Worm (Caenorhabditis elegans) whole organism, young adult: ENCODE data around the gene F36H9.1.
A peak's percentile ranks its signal among the peaks of the same experiment; 100 is the strongest.

Source experiments
- B0336.3 ChIP-seq: fragments of 200-800 bp; sonication (Bioruptor generic); IDR thresholded peaks from 2 replicates; pipeline ENCODE4 v1.3.6; 2022; ENCODE audit warnings: missing genetic modification characterization, missing compliant biosample characterization
- C17E4.6 ChIP-seq: fragments of 200-800 bp; sonication (Bioruptor generic); IDR thresholded peaks from 2 replicates; pipeline ENCODE4 v1.3.6; 2022; ENCODE audit warnings: missing genetic modification reagents, missing genetic modification characterization, missing compliant biosample characterization
- D2030.7 ChIP-seq: fragments of 200-800 bp; sonication (Bioruptor generic); IDR thresholded peaks from 2 replicates; pipeline ENCODE4 v1.3.6; 2022; ENCODE audit warnings: missing genetic modification reagents, missing genetic modification characterization, missing compliant biosample characterization
- F10E7.11 ChIP-seq: sonication (generic microtip); optimal IDR thresholded peaks from 2 replicates; lab custom pipeline; 2017; ENCODE audit warnings: mild to moderate bottlenecking, missing genetic modification characterization, moderate library complexity, missing compliant biosample characterization
- F49E8.2 ChIP-seq: sonication (generic microtip); optimal IDR thresholded peaks from 3 replicates; lab custom pipeline; 2017; ENCODE audit warnings: missing genetic modification characterization, mild to moderate bottlenecking, missing compliant biosample characterization, antibody characterized with exemption, moderate library complexity; ENCODE audit not compliant: insufficient read depth
- T26A5.8 ChIP-seq: sonication (generic microtip); optimal IDR thresholded peaks from 2 replicates; lab custom pipeline; 2016; ENCODE audit warnings: missing genetic modification characterization, missing compliant biosample characterization
- Y53G8AR.9 ChIP-seq: fragments of 200-800 bp; sonication (Bioruptor generic); conservative IDR thresholded peaks from 2 replicates; pipeline ENCODE4 v1.3.6; 2022; ENCODE audit warnings: missing genetic modification reagents, missing genetic modification characterization, missing compliant biosample characterization
- Y79H2A.3 ChIP-seq: fragments of 200-800 bp; sonication (Bioruptor generic); conservative IDR thresholded peaks from 2 replicates; pipeline ENCODE4 v1.3.6; 2022; ENCODE audit warnings: missing genetic modification reagents, missing genetic modification characterization, missing compliant biosample characterization
- ama-1 ChIP-seq, 3 experiments: fragments of 150-350 bp in 1 of 3; sonication (generic microtip) in 2 of 3; optimal IDR thresholded peaks; 2 replicates each; lab custom pipeline; 2014 to 2018; ENCODE audit warnings: missing biosample characterization in 2 of 3, missing genetic modification characterization in 2 of 3, missing genetic modification reagents in 2 of 3
- bed-1 ChIP-seq: fragments of 200-800 bp; sonication (Bioruptor generic); IDR thresholded peaks from 2 replicates; pipeline ENCODE4 v1.3.6; 2022; ENCODE audit warnings: missing genetic modification reagents, missing genetic modification characterization, missing compliant biosample characterization
- ceh-100 ChIP-seq: fragments of 200-800 bp; sonication (Bioruptor generic); IDR thresholded peaks from 2 replicates; pipeline ENCODE4 v1.3.6; 2022; ENCODE audit warnings: missing genetic modification reagents, missing genetic modification characterization, missing compliant biosample characterization
- ceh-58 ChIP-seq: fragments of 200-800 bp; sonication (Bioruptor generic); IDR thresholded peaks from 2 replicates; pipeline ENCODE4 v1.3.6; 2022; ENCODE audit warnings: missing genetic modification characterization, missing compliant biosample characterization
- dpff-1 ChIP-seq: sonication (generic microtip); optimal IDR thresholded peaks from 2 replicates; lab custom pipeline; 2017; ENCODE audit warnings: mild to moderate bottlenecking, missing genetic modification characterization, missing compliant biosample characterization
- dpl-1 ChIP-seq: fragments of 150-350 bp; optimal IDR thresholded peaks from 2 replicates; lab custom pipeline; 2014; ENCODE audit warnings: missing biosample characterization, missing genetic modification reagents, missing genetic modification characterization
- efl-1 ChIP-seq: fragments of 150-350 bp; optimal IDR thresholded peaks from 2 replicates; lab custom pipeline; 2014; ENCODE audit warnings: missing biosample characterization, missing genetic modification reagents, missing genetic modification characterization
- let-607 ChIP-seq, 2 experiments: fragments of 200-800 bp in 1 of 2; sonication (Bioruptor generic) in 1 of 2; sonication (generic microtip) in 1 of 2; optimal IDR thresholded peaks; 2 replicates each; lab custom pipeline; 2016 to 2018; ENCODE audit warnings: mild to moderate bottlenecking in 2 of 2, missing compliant biosample characterization in 2 of 2, missing genetic modification characterization in 2 of 2, moderate library complexity in 2 of 2, missing genotype in 1 of 2
- lin-54 ChIP-seq: fragments of 200-800 bp; sonication (Bioruptor generic); optimal IDR thresholded peaks from 2 replicates; lab custom pipeline; 2018; ENCODE audit warnings: mild to moderate bottlenecking, missing genetic modification characterization, missing compliant biosample characterization
- lsl-1 ChIP-seq: fragments of 200-800 bp; sonication (Bioruptor generic); optimal IDR thresholded peaks from 2 replicates; lab custom pipeline; 2018; ENCODE audit warnings: mild to moderate bottlenecking, missing genetic modification characterization, moderate library complexity, missing compliant biosample characterization
- mcd-1 ChIP-seq: fragments of 200-800 bp; sonication (Bioruptor generic); IDR thresholded peaks from 2 replicates; pipeline ENCODE4 v1.3.6; 2022; ENCODE audit warnings: missing genetic modification reagents, missing genetic modification characterization, missing compliant biosample characterization
- mel-28 ChIP-seq: sonication (generic microtip); optimal IDR thresholded peaks from 2 replicates; lab custom pipeline; 2016; ENCODE audit warnings: borderline replicate concordance, mild to moderate bottlenecking, missing genetic modification characterization, missing compliant biosample characterization
- nfyb-1 ChIP-seq: fragments of 200-800 bp; sonication (Bioruptor generic); IDR thresholded peaks from 2 replicates; pipeline ENCODE4 v1.3.6; 2022; ENCODE audit warnings: missing genetic modification reagents, missing genetic modification characterization, missing compliant biosample characterization
- nhr-179 ChIP-seq: sonication (generic microtip); optimal IDR thresholded peaks from 2 replicates; lab custom pipeline; 2016; ENCODE audit warnings: mild to moderate bottlenecking, missing genetic modification characterization, missing compliant biosample characterization
- nhr-27 ChIP-seq: fragments of 200-800 bp; sonication (Bioruptor generic); optimal IDR thresholded peaks from 2 replicates; lab custom pipeline; 2018; ENCODE audit warnings: mild to moderate bottlenecking, missing genetic modification characterization, moderate library complexity, missing compliant biosample characterization
- nhr-80 ChIP-seq: sonication (generic microtip); optimal IDR thresholded peaks from 2 replicates; lab custom pipeline; 2016; ENCODE audit warnings: missing genetic modification characterization, missing compliant biosample characterization
- somi-1 ChIP-seq: fragments of 200-800 bp; sonication (Bioruptor generic); optimal IDR thresholded peaks from 2 replicates; lab custom pipeline; 2018; ENCODE audit warnings: mild to moderate bottlenecking, missing genetic modification characterization, missing compliant biosample characterization
- tbp1 ChIP-seq: fragments of 200-800 bp; sonication (Bioruptor generic); optimal IDR thresholded peaks from 2 replicates; lab custom pipeline; 2018; ENCODE audit warnings: mild to moderate bottlenecking, missing genetic modification characterization, missing compliant biosample characterization
- tlf-1 ChIP-seq: fragments of 200-800 bp; sonication (Bioruptor generic); optimal IDR thresholded peaks from 2 replicates; lab custom pipeline; 2018; ENCODE audit warnings: mild to moderate bottlenecking, missing genetic modification characterization, missing compliant biosample characterization
- zfh-2 ChIP-seq: fragments of 200-800 bp; sonication (Bioruptor generic); conservative IDR thresholded peaks from 2 replicates; pipeline ENCODE4 v1.3.6; 2022; ENCODE audit warnings: missing genetic modification reagents, missing genetic modification characterization, missing compliant biosample characterization
- ztf-26 ChIP-seq: sonication (generic microtip); optimal IDR thresholded peaks from 2 replicates; lab custom pipeline; 2017; ENCODE audit warnings: missing genetic modification characterization, missing compliant biosample characterization

The F36H9.1 gene

ce11 chrV:1771727-1772126 lies 22.6 kb upstream of the F36H9.1 start, which contains the start of gene dhs-13 (continued):
- TF ChIP-seq somi-1 (GFP tag; lab: Kevin White, UChicago) (no peak), nhr-27 (tag; lab: Kevin White, UChicago) (no peak), B0336.3 (GFP tag; lab: Robert Waterston, UW) (peak; percentile 36; the same call in 1 of the 2 replicates)

DNA sequence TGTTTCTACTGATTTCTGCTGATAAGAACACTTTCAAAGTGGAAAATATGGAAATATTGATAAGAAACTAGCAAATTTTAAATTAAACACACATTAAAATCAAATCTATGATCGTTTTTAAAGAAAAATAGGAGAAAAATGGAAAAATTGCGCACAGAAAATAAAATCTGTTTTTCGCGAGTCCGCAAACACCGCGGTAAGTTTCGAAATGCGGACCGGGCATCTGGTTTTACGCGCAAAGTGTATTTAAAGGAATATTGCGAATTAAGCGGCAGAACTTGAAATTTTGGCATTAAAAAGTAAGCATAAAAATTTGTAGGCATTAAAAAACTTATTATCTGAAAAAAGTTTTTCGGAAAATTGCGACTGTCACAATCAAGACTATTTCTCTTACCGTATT lies 21.2 kb upstream of the F36H9.1 start:
- TF ChIP-seq let-607 (tag; optimal IDR thresholded peaks at IDR 0.05; lab: Kevin White, UChicago) (no peak), lin-54 (GFP tag; lab: Kevin White, UChicago) (no peak), D2030.7 (GFP tag; lab: Robert Waterston, UW) (0 out of 2 replicates have a peak, but pooled peaks have one; percentile 16), dpl-1 (GFP tag; lab: Kevin White, UChicago) (no peak), lsl-1 (GFP tag; lab: Kevin White, UChicago) (peak; percentile 77), B0336.3 (GFP tag; lab: Robert Waterston, UW) (no peak), nhr-80 (tag; lab: Kevin White, UChicago) (peak; percentile 12), Y53G8AR.9 (GFP tag; lab: Robert Waterston, UW) (no peak), tbp1 (no peak), mcd-1 (GFP tag; lab: Robert Waterston, UW) (0 out of 2 replicates have a peak, but pooled peaks have one; percentile 10)

- TF ChIP-seq F10E7.11 (tag; lab: Kevin White, UChicago), result no peak
- no peak for TF ChIP-seq nhr-179 (tag; lab: Kevin White, UChicago)
- no peak for TF ChIP-seq T26A5.8 (tag; lab: Kevin White, UChicago)
- no peak for TF ChIP-seq ceh-58
- no peak for TF ChIP-seq ztf-26 (tag; lab: Kevin White, UChicago)
- no peak for TF ChIP-seq mel-28 (tag; lab: Kevin White, UChicago)
- TF ChIP-seq C17E4.6 (GFP tag; lab: Robert Waterston, UW), result no peak
- no peak for TF ChIP-seq tlf-1 (GFP tag; lab: Kevin White, UChicago)
- no peak for TF ChIP-seq ama-1 (optimal IDR thresholded peaks at IDR 0.05; lab: Kevin White, UChicago)
- no peak for TF ChIP-seq ama-1 (GFP tag; optimal IDR thresholded peaks at IDR 0.05; lab: Kevin White, UChicago)
- no peak for TF ChIP-seq bed-1 (GFP tag; lab: Robert Waterston, UW)
- no peak for TF ChIP-seq efl-1
- TF ChIP-seq Y79H2A.3 (GFP tag; lab: Robert Waterston, UW), result no peak
- TF ChIP-seq dpff-1, result no peak
Observed at ce11 chrV:1774874-1775589, 19.3 kb upstream of the F36H9.1 start, which contains the start of gene F36H9.7. TSS of gene F36H9.7 (minus strand) at chrV:1774924.

ce11 chrV:1779136-1779535 lies 15.2 kb upstream of the F36H9.1 start, which contains the start of gene F36H9.4:
TSS of gene F36H9.4 (minus strand) at chrV:1779236.
- TF ChIP-seq zfh-2 (no peak), F49E8.2 (tag; lab: Kevin White, UChicago) (no peak), Y79H2A.3 (GFP tag; lab: Robert Waterston, UW) (no peak)

ce11 chrV:1779994-1780393 lies 14.3 kb upstream of the F36H9.1 start:
- TF ChIP-seq ceh-100 (GFP tag; lab: Robert Waterston, UW) (no peak), nfyb-1 (GFP tag; lab: Robert Waterston, UW) (peak; percentile 58; the same call in 1 of the 2 replicates)
